Worm (Caenorhabditis elegans): ENCODE measurements around the gene flp-32.

The flp-32 gene

ce11 chrX:15427931-15428330, 5.7 kb upstream of the flp-32 start, which contains the start of gene nas-13:
Gene nas-13, minus strand, starts transcription at chrX:15428253.
- TF ChIP-seq blmp-1 (tag; optimal IDR thresholded peaks at IDR 0.05; ENCODE audit: insufficient read depth): peak; percentile 40
- TF ChIP-seq crh-2 (tag; optimal IDR thresholded peaks at IDR 0.05): no peak

ce11 chrX:15430983-15431382, 2.6 kb upstream of the flp-32 start, which contains the start of gene blos-8:
Gene blos-8, minus strand, starts transcription at chrX:15431198.
- TF ChIP-seq lin-13 (GFP tag; optimal IDR thresholded peaks at IDR 0.05) (no peak), crh-2 (tag; optimal IDR thresholded peaks at IDR 0.05) (no peak), mbf-1 (tag; optimal IDR thresholded peaks at IDR 0.05) (no peak), ceh-16 (tag; optimal IDR thresholded peaks at IDR 0.05) (no peak), fos-1 (tag; optimal IDR thresholded peaks at IDR 0.05) (no peak), unc-55 (GFP tag; optimal IDR thresholded peaks at IDR 0.05) (peak; percentile 1)

DNA sequence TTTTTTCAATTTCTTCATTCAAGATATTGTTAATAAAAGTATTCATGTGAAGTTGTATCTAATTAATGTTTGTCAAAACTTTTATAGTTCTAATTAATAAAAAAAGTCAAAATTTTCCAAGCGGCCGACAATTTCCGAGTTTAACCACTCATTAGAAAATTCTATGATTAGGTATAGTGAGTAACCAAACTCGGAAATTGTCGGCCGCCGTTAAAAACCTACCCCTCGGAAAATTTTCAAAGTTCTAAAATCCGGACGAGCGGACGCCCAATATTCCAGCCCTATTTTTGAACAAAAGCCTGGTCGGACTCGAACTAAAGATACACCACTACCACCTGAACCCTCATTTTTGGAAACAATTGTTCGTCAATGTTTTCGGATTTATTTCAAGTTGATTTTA, 1.3 kb downstream of the flp-32 start:
- TF ChIP-seq snpc-4 (tag; optimal IDR thresholded peaks at IDR 0.05) (peak; percentile 4), lin-39 (tag; optimal IDR thresholded peaks at IDR 0.05) (no peak), nhr-12 (tag; optimal IDR thresholded peaks at IDR 0.05) (no peak)

ce11 chrX:15438768-15439167, 5.2 kb downstream of the flp-32 start:
- TF ChIP-seq snpc-4 (tag; optimal IDR thresholded peaks at IDR 0.05): peak; percentile 89
- no peak for TF ChIP-seq gmeb-1 (tag; optimal IDR thresholded peaks at IDR 0.05)

DNA sequence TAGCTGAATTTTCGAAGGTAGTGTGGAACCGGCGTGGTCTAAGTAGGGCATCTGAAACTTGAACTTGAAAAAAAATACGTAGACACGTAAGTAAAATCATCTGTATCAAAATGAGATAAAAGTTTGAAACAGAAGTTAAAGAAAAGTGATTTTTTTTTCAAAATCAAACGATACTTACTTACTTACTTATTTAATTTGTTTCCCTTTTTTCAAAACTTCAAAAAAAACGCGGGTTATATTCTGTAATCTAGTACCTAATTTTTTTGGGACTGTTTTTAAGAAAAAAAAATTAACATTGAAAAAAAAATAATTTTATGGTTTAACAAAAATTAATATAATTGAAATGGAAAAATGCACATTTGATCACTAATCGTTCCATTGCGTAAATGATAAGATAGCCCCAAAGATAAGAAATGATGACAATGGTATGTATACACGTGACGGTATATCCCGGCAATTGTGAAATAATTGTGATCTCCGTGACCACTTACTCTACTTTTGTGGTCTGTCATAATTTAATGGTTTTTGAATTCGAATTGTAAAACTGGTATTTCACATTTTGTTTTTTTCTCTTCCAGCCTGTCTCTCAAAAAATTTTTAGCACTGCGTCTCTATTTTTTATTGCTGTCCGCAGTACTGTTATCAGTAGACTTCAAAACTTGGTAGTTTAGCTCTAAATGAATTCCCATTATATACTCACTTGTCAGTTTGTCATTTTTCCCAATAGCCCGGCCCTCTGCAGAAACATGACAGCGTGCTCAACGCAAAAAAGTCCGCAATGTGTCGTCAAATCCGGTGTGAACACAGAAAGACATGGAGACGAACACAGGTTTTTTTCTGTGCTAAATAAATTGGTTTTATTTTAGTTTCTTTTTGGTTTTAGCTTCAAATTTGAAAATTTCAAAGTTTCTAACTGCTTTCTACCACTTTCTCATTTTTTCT, 7.4 kb downstream of the flp-32 start, which contains the start of gene mocs-1:
mocs-1 (minus strand) TSS at position 51 of the 942 bp plus-strand sequence.
- TF ChIP-seq aly-2 (tag; optimal IDR thresholded peaks at IDR 0.05) (no peak), fos-1 (tag; optimal IDR thresholded peaks at IDR 0.05) (peak; percentile 61), sma-9 (GFP tag; optimal IDR thresholded peaks at IDR 0.05) (peak; percentile 24), sma-9 (tag; optimal IDR thresholded peaks at IDR 0.05) (no peak), unc-55 (GFP tag; optimal IDR thresholded peaks at IDR 0.05) (peak; percentile 36), sma-3 (GFP tag; optimal IDR thresholded peaks at IDR 0.05) (no peak), ztf-4 (tag; optimal IDR thresholded peaks at IDR 0.05) (no peak), alr-1 (tag; optimal IDR thresholded peaks at IDR 0.05) (no peak), skn-1 (tag; optimal IDR thresholded peaks at IDR 0.05) (peak; percentile 87), C34F6.9 (tag; optimal IDR thresholded peaks at IDR 0.05) (peak; percentile 16)

DNA sequence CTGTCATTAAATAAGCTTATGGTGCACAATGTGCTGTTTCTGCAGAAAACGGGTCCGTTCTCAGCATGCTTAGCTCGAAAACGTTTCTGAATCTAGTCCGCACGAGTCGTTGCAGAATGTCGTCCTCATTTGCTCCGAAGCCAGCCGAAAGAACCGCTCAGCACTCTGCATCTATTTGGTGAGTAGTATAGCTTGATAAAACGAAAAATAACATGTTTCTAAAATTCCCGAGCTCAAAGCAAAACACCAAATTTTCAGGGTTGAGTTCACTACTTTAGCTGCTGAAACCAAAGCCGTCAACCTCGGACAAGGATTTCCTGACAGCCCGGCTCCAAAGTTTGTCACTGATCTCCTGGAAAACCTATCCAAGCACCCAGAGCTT, 8.1 kb downstream of the flp-32 start, which contains the start of gene nkat-3:
nkat-3 (plus strand) TSS at position 46 of the 382 bp plus-strand sequence.
- no peak for TF ChIP-seq ceh-82 (tag; optimal IDR thresholded peaks at IDR 0.05)
- no peak for TF ChIP-seq unc-55 (GFP tag; optimal IDR thresholded peaks at IDR 0.05)
- TF ChIP-seq nhr-21 (tag; optimal IDR thresholded peaks at IDR 0.05): no peak
- TF ChIP-seq skn-1 (tag; optimal IDR thresholded peaks at IDR 0.05): no peak
- TF ChIP-seq blmp-1 (tag; optimal IDR thresholded peaks at IDR 0.05; ENCODE audit: insufficient read depth): no peak
- TF ChIP-seq nhr-25 (tag; optimal IDR thresholded peaks at IDR 0.05): no peak
- no peak for TF ChIP-seq lin-39 (tag; optimal IDR thresholded peaks at IDR 0.05)
- no peak for TF ChIP-seq zag-1 (tag; optimal IDR thresholded peaks at IDR 0.05)
- no peak for TF ChIP-seq lin-11 (tag; optimal IDR thresholded peaks at IDR 0.05)
- no peak for TF ChIP-seq ama-1 (optimal IDR thresholded peaks at IDR 0.05)
- no peak for TF ChIP-seq ZK546.5 (tag; optimal IDR thresholded peaks at IDR 0.05)
- TF ChIP-seq nhr-11 (tag; optimal IDR thresholded peaks at IDR 0.05): no peak
- no peak for TF ChIP-seq F13H6.1 (tag; optimal IDR thresholded peaks at IDR 0.05)
- TF ChIP-seq R02D3.7 (tag; optimal IDR thresholded peaks at IDR 0.05): no peak
- TF ChIP-seq alr-1 (tag; optimal IDR thresholded peaks at IDR 0.05): no peak
- no peak for TF ChIP-seq lsy-2 (tag; optimal IDR thresholded peaks at IDR 0.05)
- TF ChIP-seq nhr-10 (tag; optimal IDR thresholded peaks at IDR 0.05): no peak
- TF ChIP-seq nhr-77 (tag; optimal IDR thresholded peaks at IDR 0.05): no peak
